Fruit fly (Drosophila melanogaster) whole organism, embryonic: ENCODE measurements around the gene Pex11c.

ENCODE experiments used
- Aef1 ChIP-seq: fragments of 200-800 bp; sonication (Bioruptor generic); IDR thresholded peaks from 3 replicates; pipeline ENCODE4 v1.3.6; 2022; ENCODE audit warnings: missing biosample characterization, missing genetic modification characterization
- Antp ChIP-seq: fragments of 200-800 bp; sonication (Bioruptor generic); optimal IDR thresholded peaks from 3 replicates; lab custom pipeline; 2016; ENCODE audit warnings: missing biosample characterization, missing genetic modification characterization
- CG10431 ChIP-seq: fragments of 200-800 bp; sonication (Bioruptor generic); optimal IDR thresholded peaks from 3 replicates; lab custom pipeline; 2018; ENCODE audit warnings: missing biosample characterization, mild to moderate bottlenecking, missing genetic modification characterization
- CG10462 ChIP-seq: fragments of 200-800 bp; sonication (Bioruptor generic); optimal IDR thresholded peaks from 2 replicates; lab custom pipeline; 2016; ENCODE audit warnings: missing biosample characterization, missing genetic modification characterization
- CG11398 ChIP-seq: fragments of 200-800 bp; sonication (Bioruptor generic); optimal IDR thresholded peaks from 2 replicates; lab custom pipeline; 2016; ENCODE audit warnings: missing biosample characterization, missing genetic modification characterization
- CG12219 ChIP-seq: fragments of 200-800 bp; sonication (Bioruptor generic); optimal IDR thresholded peaks from 3 replicates; lab custom pipeline; 2018; ENCODE audit warnings: missing biosample characterization, mild to moderate bottlenecking, missing genetic modification characterization
- CG12744 ChIP-seq: fragments of 200-800 bp; sonication (Bioruptor generic); optimal IDR thresholded peaks from 2 replicates; lab custom pipeline; 2016; ENCODE audit warnings: missing biosample characterization, missing genetic modification characterization
- CG13287 ChIP-seq: fragments of 200-800 bp; sonication (Bioruptor generic); IDR thresholded peaks from 2 replicates; pipeline ENCODE4 v1.3.6; 2022; ENCODE audit warnings: missing biosample characterization, missing genetic modification characterization; ENCODE audit not compliant: partially characterized antibody
- CG13296 ChIP-seq: fragments of 200-800 bp; sonication (Bioruptor generic); optimal IDR thresholded peaks from 3 replicates; lab custom pipeline; 2018; ENCODE audit warnings: missing biosample characterization, mild to moderate bottlenecking, missing genetic modification characterization
- CG31441 ChIP-seq: fragments of 200-800 bp; sonication (Bioruptor generic); IDR thresholded peaks from 2 replicates; pipeline ENCODE4 v1.3.6; 2022; ENCODE audit warnings: missing biosample characterization, missing genetic modification characterization
- CG3163 ChIP-seq: fragments of 200-800 bp; sonication (Bioruptor generic); optimal IDR thresholded peaks from 3 replicates; lab custom pipeline; 2016; ENCODE audit warnings: missing biosample characterization, missing genetic modification characterization
- CG33213 ChIP-seq: fragments of 200-800 bp; sonication (Bioruptor generic); optimal IDR thresholded peaks from 3 replicates; lab custom pipeline; 2016; ENCODE audit warnings: missing biosample characterization, missing genetic modification characterization
- CG34422 ChIP-seq: fragments of 200-800 bp; sonication (Bioruptor generic); IDR thresholded peaks from 3 replicates; pipeline ENCODE4 v1.3.6; 2022; ENCODE audit warnings: missing biosample characterization, missing genetic modification characterization
- CG6854 ChIP-seq: fragments of 200-800 bp; sonication (Bioruptor generic); optimal IDR thresholded peaks from 3 replicates; lab custom pipeline; 2017; ENCODE audit warnings: missing biosample characterization, mild to moderate bottlenecking, missing genetic modification characterization
- CG7271 ChIP-seq: fragments of 200-800 bp; sonication (Bioruptor generic); optimal IDR thresholded peaks from 2 replicates; lab custom pipeline; 2018; ENCODE audit warnings: missing biosample characterization, mild to moderate bottlenecking, missing genetic modification characterization, moderate library complexity
- D19B ChIP-seq: fragments of 200-800 bp; sonication (Bioruptor generic); optimal IDR thresholded peaks from 2 replicates; lab custom pipeline; 2017; ENCODE audit warnings: missing biosample characterization, mild to moderate bottlenecking, missing genetic modification characterization
- Dip2 ChIP-seq: fragments of 200-800 bp; sonication (Bioruptor generic); IDR thresholded peaks from 2 replicates; pipeline ENCODE4 v1.3.6; 2022; ENCODE audit warnings: missing biosample characterization, missing genetic modification characterization
- Ets65A ChIP-seq: fragments of 200-800 bp; sonication (Bioruptor generic); peaks from one replicate; lab custom pipeline; 2016; ENCODE audit warnings: missing biosample characterization, missing genetic modification characterization
- HLHmδ ChIP-seq: fragments of 200-800 bp; sonication (Bioruptor generic); optimal IDR thresholded peaks from 2 replicates; lab custom pipeline; 2018; ENCODE audit warnings: missing biosample characterization, mild to moderate bottlenecking, missing genetic modification characterization, moderate library complexity
- HmgZ ChIP-seq: fragments of 200-800 bp; sonication (Bioruptor generic); optimal IDR thresholded peaks from 2 replicates; lab custom pipeline; 2018; ENCODE audit warnings: missing biosample characterization, mild to moderate bottlenecking, missing genetic modification characterization
- Hr51 ChIP-seq, 2 experiments: fragments of 200-800 bp; sonication (Bioruptor generic); optimal IDR thresholded peaks; 2 replicates in 1 of 2; 3 replicates in 1 of 2; lab custom pipeline; 2016 to 2018; ENCODE audit warnings: missing biosample characterization in 2 of 2, missing genetic modification characterization in 2 of 2, mild to moderate bottlenecking in 1 of 2, moderate library complexity in 1 of 2
- Max ChIP-seq: fragments of 200-800 bp; sonication (Bioruptor generic); optimal IDR thresholded peaks from 2 replicates; lab custom pipeline; 2016; ENCODE audit warnings: missing biosample characterization, mild to moderate bottlenecking, missing genetic modification characterization
- Meics ChIP-seq: fragments of 200-800 bp; sonication (Bioruptor generic); optimal IDR thresholded peaks from 2 replicates; lab custom pipeline; 2017; ENCODE audit warnings: missing biosample characterization, mild to moderate bottlenecking, missing genetic modification characterization
- Opbp ChIP-seq: fragments of 200-800 bp; sonication (Bioruptor generic); IDR thresholded peaks from 3 replicates; pipeline ENCODE4 v1.3.6; 2022; ENCODE audit warnings: missing biosample characterization, missing genetic modification characterization; ENCODE audit not compliant: partially characterized antibody
- Pdp1 ChIP-seq, 2 experiments: fragments of 200-800 bp; sonication (Bioruptor generic); optimal IDR thresholded peaks; 3 replicates each; lab custom pipeline; 2016; ENCODE audit warnings: missing biosample characterization in 2 of 2, missing genetic modification characterization in 2 of 2, mild to moderate bottlenecking in 1 of 2, moderate library complexity in 1 of 2
- TFAM ChIP-seq: fragments of 200-800 bp; sonication (Bioruptor generic); optimal IDR thresholded peaks from 2 replicates; lab custom pipeline; 2017; ENCODE audit warnings: missing biosample characterization, missing genetic modification characterization, inconsistent platforms
- Trl ChIP-seq, 3 experiments: fragments of >200 bp in 2 of 3; fragments of 200-800 bp in 1 of 3; sonication (Bioruptor generic) in 1 of 3; optimal IDR thresholded peaks; 2 replicates in 1 of 3; 3 replicates in 2 of 3; lab custom pipeline; 2016 to 2017; ENCODE audit warnings: missing biosample characterization in 1 of 3, missing genetic modification characterization in 1 of 3
- abd-A ChIP-seq: fragments of 200-800 bp; sonication (Bioruptor generic); optimal IDR thresholded peaks from 3 replicates; lab custom pipeline; 2019; ENCODE audit warnings: missing biosample characterization, mild to moderate bottlenecking, missing genetic modification characterization, moderate library complexity
- bcd ChIP-seq: fragments of 200-800 bp; sonication (Bioruptor generic); optimal IDR thresholded peaks from 2 replicates; lab custom pipeline; 2017; ENCODE audit warnings: missing biosample characterization, mild to moderate bottlenecking, missing genetic modification characterization
- chinmo ChIP-seq: fragments of 200-800 bp; sonication (Bioruptor generic); IDR thresholded peaks from 4 replicates; pipeline ENCODE4 v1.3.6; 2022; ENCODE audit warnings: missing biosample characterization, missing genetic modification characterization; ENCODE audit not compliant: partially characterized antibody
- crol ChIP-seq: fragments of 200-800 bp; sonication (Bioruptor generic); IDR thresholded peaks from 2 replicates; pipeline ENCODE4 v1.3.6; 2022; ENCODE audit warnings: missing biosample characterization, missing genetic modification characterization
- dmrt11E ChIP-seq: fragments of 200-800 bp; sonication (Bioruptor generic); optimal IDR thresholded peaks from 3 replicates; lab custom pipeline; 2018; ENCODE audit warnings: missing biosample characterization, mild to moderate bottlenecking, missing genetic modification characterization, moderate library complexity
- en ChIP-seq: fragments of 200-800 bp; sonication (Bioruptor generic); optimal IDR thresholded peaks from 2 replicates; lab custom pipeline; 2016; ENCODE audit warnings: missing biosample characterization, missing genetic modification characterization
- ewg ChIP-seq: fragments of 200-800 bp; sonication (Bioruptor generic); optimal IDR thresholded peaks from 3 replicates; lab custom pipeline; 2017; ENCODE audit warnings: mild to moderate bottlenecking, missing biosample characterization, missing genetic modification reagents, missing genetic modification characterization
- eyg ChIP-seq: fragments of 200-800 bp; sonication (Bioruptor generic); optimal IDR thresholded peaks from 3 replicates; lab custom pipeline; 2016; ENCODE audit warnings: missing biosample characterization, missing genetic modification characterization
- fu2 ChIP-seq: fragments of 200-800 bp; sonication (Bioruptor generic); optimal IDR thresholded peaks from 2 replicates; lab custom pipeline; 2016; ENCODE audit warnings: missing biosample characterization, missing genetic modification characterization
- gt ChIP-seq: fragments of 200-800 bp; sonication (Bioruptor generic); IDR thresholded peaks from 2 replicates; pipeline ENCODE4 v1.3.6; 2022; ENCODE audit warnings: missing biosample characterization, missing genetic modification characterization
- hbn ChIP-seq: fragments of 200-800 bp; sonication (Bioruptor generic); IDR thresholded peaks from 2 replicates; pipeline ENCODE4 v1.3.6; 2022; ENCODE audit warnings: missing biosample characterization, missing genetic modification characterization; ENCODE audit not compliant: partially characterized antibody
- nerfin-1 ChIP-seq: fragments of 200-800 bp; sonication (Bioruptor generic); optimal IDR thresholded peaks from 3 replicates; lab custom pipeline; 2019; ENCODE audit warnings: missing biosample characterization, mild to moderate bottlenecking, missing genetic modification characterization, moderate library complexity
- oc ChIP-seq: fragments of 200-800 bp; sonication (Bioruptor generic); optimal IDR thresholded peaks from 2 replicates; lab custom pipeline; 2018; ENCODE audit warnings: missing biosample characterization, mild to moderate bottlenecking, missing genetic modification characterization, moderate library complexity
- odd ChIP-seq: fragments of 200-800 bp; sonication (Bioruptor generic); optimal IDR thresholded peaks from 2 replicates; lab custom pipeline; 2017; ENCODE audit warnings: missing biosample characterization, mild to moderate bottlenecking, missing genetic modification characterization
- pan ChIP-seq, 4 experiments: fragments of >200 bp in 3 of 4; fragments of 200-800 bp in 1 of 4; sonication (Bioruptor generic) in 1 of 4; optimal IDR thresholded peaks in 3 of 4; IDR thresholded peaks in 1 of 4; 2 replicates each; pipeline versions ENCODE4 v1.3.6 to Lab custom; 2017 to 2022; ENCODE audit warnings: missing biosample characterization in 2 of 4, missing genetic modification characterization in 2 of 4, mixed read lengths in 1 of 4
- sd ChIP-seq: fragments of 200-800 bp; sonication (Bioruptor generic); optimal IDR thresholded peaks from 3 replicates; lab custom pipeline; 2018; ENCODE audit warnings: missing biosample characterization, mild to moderate bottlenecking, missing genetic modification characterization, moderate library complexity
- sqz ChIP-seq: fragments of 200-800 bp; sonication (Bioruptor generic); optimal IDR thresholded peaks from 3 replicates; lab custom pipeline; 2018; ENCODE audit warnings: missing biosample characterization, mild to moderate bottlenecking, missing genetic modification characterization
- sug ChIP-seq: fragments of 200-800 bp; optimal IDR thresholded peaks from 2 replicates; lab custom pipeline; 2019; ENCODE audit warnings: missing biosample characterization, mild to moderate bottlenecking, missing genetic modification characterization, moderate library complexity
- wdn ChIP-seq: fragments of 200-800 bp; sonication (Bioruptor generic); IDR thresholded peaks from 2 replicates; pipeline ENCODE4 v1.3.6; 2022; ENCODE audit warnings: missing biosample characterization, missing genetic modification characterization
- yki ChIP-seq: fragments of >200 bp; optimal IDR thresholded peaks from 3 replicates; lab custom pipeline; 2018
- z ChIP-seq: fragments of 200-800 bp; sonication (Bioruptor generic); IDR thresholded peaks from 3 replicates; pipeline ENCODE4 v1.3.6; 2022; ENCODE audit warnings: missing biosample characterization, missing genetic modification characterization

Pex11c gene

dm6 chr3R:23228605-23229264 is 29.4 kb upstream of the Pex11c start (continued):
- TF ChIP-seq Max (no peak), CG11398 (GFP tag; lab: Kevin White, UChicago) (no peak), HmgZ (tag; lab: Kevin White, UChicago) (peak; percentile 10), CG12744 (GFP tag; lab: Kevin White, UChicago) (no peak), fu2 (GFP tag; lab: Kevin White, UChicago) (peak; percentile 27), HLHmδ (GFP tag; lab: Kevin White, UChicago) (no peak), Pdp1 (GFP tag; optimal IDR thresholded peaks at IDR 0.05; lab: Kevin White, UChicago) (no peak), CG3163 (GFP tag; lab: Kevin White, UChicago) (peak; percentile 62), CG6854 (GFP tag; lab: Kevin White, UChicago) (peak; percentile 13), odd (GFP tag; lab: Kevin White, UChicago) (no peak), eyg (GFP tag; lab: Kevin White, UChicago) (peak; percentile 17), sug (tag; lab: Kevin White, UChicago) (peak; percentile 72), CG12219 (GFP tag; lab: Kevin White, UChicago) (no peak), CG31441 (GFP tag; lab: Robert Waterston, UW) (no peak), hbn (no peak), en (GFP tag; lab: Kevin White, UChicago) (no peak), CG10462 (GFP tag; lab: Kevin White, UChicago) (no peak), wdn (0 out of 2 replicates have a peak, but pooled peaks have one; percentile 8), Dip2 (GFP tag; lab: Robert Waterston, UW) (no peak), Opbp (GFP tag; lab: Robert Waterston, UW) (no peak), CG10431 (GFP tag; lab: Kevin White, UChicago) (no peak), dmrt11E (tag; lab: Kevin White, UChicago) (no peak)

dm6 chr3R:23239051-23239450 is 19.1 kb upstream of the Pex11c start:
- TF ChIP-seq bcd (GFP tag; lab: Kevin White, UChicago) (no peak), gt (GFP tag; lab: Robert Waterston, UW) (no peak), ewg (GFP tag; lab: Kevin White, UChicago) (peak; percentile 33), CG34422 (0 out of 3 replicates have a peak, but pooled peaks have one; percentile 11), CG13287 (no peak), CG13296 (GFP tag; lab: Kevin White, UChicago) (no peak), CG33213 (no peak), Antp (GFP tag; lab: Kevin White, UChicago) (no peak), D19B (GFP tag; lab: Kevin White, UChicago) (no peak), TFAM (no peak), nerfin-1 (tag; lab: Kevin White, UChicago) (peak; percentile 23), Meics (GFP tag; lab: Kevin White, UChicago) (no peak), sqz (GFP tag; lab: Kevin White, UChicago) (peak; percentile 34), oc (tag; lab: Kevin White, UChicago) (no peak), Hr51 (GFP tag; optimal IDR thresholded peaks at IDR 0.05; lab: Kevin White, UChicago) (peak in 1 of 2 experiments; percentile 74), abd-A (tag; lab: Kevin White, UChicago) (peak; percentile 34), CG7271 (tag; lab: Kevin White, UChicago) (no peak), Trl (optimal IDR thresholded peaks at IDR 0.05; lab: Kevin White, UChicago) (peak; percentile 60 to 85), Trl (GFP tag; optimal IDR thresholded peaks at IDR 0.05; lab: Kevin White, UChicago) (no peak), Ets65A (GFP tag; lab: Kevin White, UChicago) (peak; percentile 55), sd (tag; lab: Kevin White, UChicago) (peak; percentile 80), fu2 (GFP tag; lab: Kevin White, UChicago) (no peak), z (GFP tag; lab: Robert Waterston, UW) (0 out of 3 replicates have a peak, but pooled peaks have one; percentile 29), chinmo (GFP tag; lab: Robert Waterston, UW) (no peak), pan (optimal IDR thresholded peaks at IDR 0.05; lab: Kevin White, UChicago) (no peak), pan (GFP tag; optimal IDR thresholded peaks at IDR 0.05 in 1 of 2, IDR thresholded peaks at IDR 0.05 in 1 of 2) (no peak), yki (lab: Kevin White, UChicago) (peak; percentile 20), crol (peak; percentile 64), Aef1 (GFP tag; lab: Robert Waterston, UW) (no peak)
